Fruit fly (Drosophila melanogaster) whole organism, embryonic: ENCODE results near the gene Sidpn.
A peak's percentile ranks its signal among the peaks of the same experiment; 100 is the strongest.

Experiments used
- ATbp ChIP-seq: fragments of 200-800 bp; sonication (Bioruptor generic); optimal IDR thresholded peaks from 2 replicates; lab custom pipeline; 2017; ENCODE audit warnings: missing biosample characterization, mild to moderate bottlenecking, missing genetic modification characterization, missing genetic modification reagents
- Adf1 ChIP-seq: fragments of 200-800 bp; sonication (Bioruptor generic); IDR thresholded peaks from 2 replicates; pipeline ENCODE4 v1.3.6; 2022; ENCODE audit warnings: missing biosample characterization, missing genetic modification characterization
- Atf6 ChIP-seq: fragments of 200-800 bp; sonication (Bioruptor generic); IDR thresholded peaks from 2 replicates; pipeline ENCODE4 v1.3.6; 2022; ENCODE audit warnings: missing biosample characterization, missing genetic modification characterization
- B-H2 ChIP-seq: fragments of 200-800 bp; sonication (Bioruptor generic); optimal IDR thresholded peaks from 2 replicates; lab custom pipeline; 2018; ENCODE audit warnings: missing biosample characterization, mild to moderate bottlenecking, missing genetic modification characterization
- Bgb ChIP-seq: fragments of 200-800 bp; sonication (Bioruptor generic); IDR thresholded peaks from 2 replicates; pipeline ENCODE4 v1.3.6; 2022; ENCODE audit warnings: missing biosample characterization, missing genetic modification characterization; ENCODE audit not compliant: partially characterized antibody
- CG10543 ChIP-seq: fragments of 200-800 bp; sonication (Bioruptor generic); optimal IDR thresholded peaks from 3 replicates; lab custom pipeline; 2017; ENCODE audit warnings: missing biosample characterization, mild to moderate bottlenecking, missing genetic modification characterization, moderate library complexity
- CG14965 ChIP-seq: fragments of 200-800 bp; sonication (Bioruptor generic); optimal IDR thresholded peaks from 2 replicates; lab custom pipeline; 2016; ENCODE audit warnings: missing biosample characterization, missing genetic modification characterization, borderline replicate concordance
- CG15011 ChIP-seq: fragments of 200-800 bp; sonication (Bioruptor generic); optimal IDR thresholded peaks from 3 replicates; lab custom pipeline; 2018; ENCODE audit warnings: missing biosample characterization, mild to moderate bottlenecking, missing genetic modification characterization
- CG15479 ChIP-seq: fragments of 200-800 bp; sonication (Bioruptor generic); optimal IDR thresholded peaks from 3 replicates; lab custom pipeline; 2019; ENCODE audit warnings: missing biosample characterization, mild to moderate bottlenecking, missing genetic modification characterization, moderate library complexity
- CG15696 ChIP-seq: fragments of 200-800 bp; sonication (Bioruptor generic); optimal IDR thresholded peaks from 2 replicates; lab custom pipeline; 2019; ENCODE audit warnings: missing biosample characterization, mild to moderate bottlenecking, missing genetic modification characterization, moderate library complexity
- CG1602 ChIP-seq: fragments of 200-800 bp; sonication (Bioruptor generic); optimal IDR thresholded peaks from 3 replicates; lab custom pipeline; 2016; ENCODE audit warnings: missing biosample characterization, missing genetic modification characterization
- CG17359 ChIP-seq: fragments of 200-800 bp; sonication (Bioruptor generic); optimal IDR thresholded peaks from 3 replicates; lab custom pipeline; 2018; ENCODE audit warnings: missing biosample characterization, mild to moderate bottlenecking, missing genetic modification characterization, moderate library complexity
- CG17829 ChIP-seq: fragments of 200-800 bp; optimal IDR thresholded peaks from 2 replicates; lab custom pipeline; 2019; ENCODE audit warnings: missing biosample characterization, mild to moderate bottlenecking, missing genetic modification characterization, moderate library complexity
- CG2116 ChIP-seq: fragments of 200-800 bp; sonication (Bioruptor generic); optimal IDR thresholded peaks from 3 replicates; lab custom pipeline; 2018; ENCODE audit warnings: missing biosample characterization, mild to moderate bottlenecking, missing genetic modification characterization
- CG32767 ChIP-seq: fragments of 200-800 bp; sonication (Bioruptor generic); IDR thresholded peaks from 2 replicates; pipeline ENCODE4 v1.3.6; 2022; ENCODE audit warnings: missing biosample characterization, missing genetic modification characterization
- CG4360 ChIP-seq: fragments of 200-800 bp; sonication (Bioruptor generic); IDR thresholded peaks from 2 replicates; pipeline ENCODE4 v1.3.6; 2022; ENCODE audit warnings: missing biosample characterization, missing genetic modification characterization
- CG5953 ChIP-seq: fragments of 200-800 bp; sonication (Bioruptor generic); IDR thresholded peaks from 2 replicates; pipeline ENCODE4 v1.3.6; 2022; ENCODE audit warnings: missing biosample characterization, missing genetic modification characterization
- CG6854 ChIP-seq: fragments of 200-800 bp; sonication (Bioruptor generic); optimal IDR thresholded peaks from 3 replicates; lab custom pipeline; 2017; ENCODE audit warnings: missing biosample characterization, mild to moderate bottlenecking, missing genetic modification characterization
- CG8388 ChIP-seq: fragments of 200-800 bp; sonication (Bioruptor generic); optimal IDR thresholded peaks from 2 replicates; lab custom pipeline; 2019; ENCODE audit warnings: missing biosample characterization, mild to moderate bottlenecking, missing genetic modification characterization, moderate library complexity
- CG8478 ChIP-seq: fragments of >200 bp; optimal IDR thresholded peaks from 2 replicates; lab custom pipeline; 2018
- CG8944 ChIP-seq: fragments of 200-800 bp; sonication (Bioruptor generic); optimal IDR thresholded peaks from 3 replicates; lab custom pipeline; 2016; ENCODE audit warnings: missing biosample characterization, missing genetic modification characterization
- CkIIα-i1 ChIP-seq: fragments of 200-800 bp; sonication (Bioruptor generic); IDR thresholded peaks from 2 replicates; pipeline ENCODE4 v1.3.6; 2022; ENCODE audit warnings: missing biosample characterization, missing genetic modification characterization
- D ChIP-seq, 2 experiments: fragments of 200-800 bp in 1 of 2; fragments of >200 bp in 1 of 2; sonication (Bioruptor generic) in 1 of 2; optimal IDR thresholded peaks; 2 replicates in 1 of 2; 3 replicates in 1 of 2; lab custom pipeline; 2017; ENCODE audit warnings: mild to moderate bottlenecking in 1 of 2, missing biosample characterization in 1 of 2, missing genetic modification characterization in 1 of 2, missing genetic modification reagents in 1 of 2
- D19B ChIP-seq: fragments of 200-800 bp; sonication (Bioruptor generic); optimal IDR thresholded peaks from 2 replicates; lab custom pipeline; 2017; ENCODE audit warnings: missing biosample characterization, mild to moderate bottlenecking, missing genetic modification characterization
- ERR ChIP-seq: fragments of 200-800 bp; sonication (Bioruptor generic); optimal IDR thresholded peaks from 2 replicates; lab custom pipeline; 2016; ENCODE audit warnings: missing biosample characterization, missing genetic modification characterization
- Eip74EF ChIP-seq, 2 experiments: fragments of 200-800 bp in 1 of 2; fragments of >200 bp in 1 of 2; sonication (Bioruptor generic) in 1 of 2; optimal IDR thresholded peaks; 2 replicates each; lab custom pipeline; 2017 to 2019; ENCODE audit warnings: missing biosample characterization in 2 of 2, missing genetic modification characterization in 2 of 2, mild to moderate bottlenecking in 1 of 2, moderate library complexity in 1 of 2
- Fer2 ChIP-seq: fragments of 200-800 bp; sonication (Bioruptor generic); optimal IDR thresholded peaks from 2 replicates; lab custom pipeline; 2018; ENCODE audit warnings: missing biosample characterization, mild to moderate bottlenecking, missing genetic modification characterization, moderate library complexity
- H2.0 ChIP-seq: fragments of 200-800 bp; sonication (Bioruptor generic); IDR thresholded peaks from 2 replicates; pipeline ENCODE4 v1.3.6; 2022; ENCODE audit warnings: missing biosample characterization, missing genetic modification characterization
- Hmr ChIP-seq: fragments of 200-800 bp; sonication (Bioruptor generic); optimal IDR thresholded peaks from 3 replicates; lab custom pipeline; 2017; ENCODE audit warnings: mild to moderate bottlenecking, missing biosample characterization, missing genetic modification reagents, missing genetic modification characterization
- Hr78 ChIP-seq, 2 experiments: fragments of 200-800 bp in 1 of 2; fragments of >200 bp in 1 of 2; sonication (Bioruptor generic) in 1 of 2; optimal IDR thresholded peaks; 2 replicates each; lab custom pipeline; 2017 to 2019; ENCODE audit warnings: missing biosample characterization in 2 of 2, missing genetic modification characterization in 2 of 2, mild to moderate bottlenecking in 1 of 2, moderate library complexity in 1 of 2
- Sox100B ChIP-seq: fragments of 200-800 bp; sonication (Bioruptor generic); optimal IDR thresholded peaks from 3 replicates; lab custom pipeline; 2018; ENCODE audit warnings: missing biosample characterization, mild to moderate bottlenecking, missing genetic modification characterization
- Sry-δ ChIP-seq: fragments of 200-800 bp; sonication (Bioruptor generic); optimal IDR thresholded peaks from 2 replicates; lab custom pipeline; 2016; ENCODE audit warnings: missing biosample characterization, missing genetic modification characterization
- crp ChIP-seq, 2 experiments: fragments of 200-800 bp; sonication (Bioruptor generic); optimal IDR thresholded peaks; 2 replicates in 1 of 2; 3 replicates in 1 of 2; lab custom pipeline; 2017; ENCODE audit warnings: missing biosample characterization in 2 of 2, missing genetic modification characterization in 2 of 2, mild to moderate bottlenecking in 1 of 2, moderate library complexity in 1 of 2
- exex ChIP-seq: fragments of 200-800 bp; sonication (Bioruptor generic); optimal IDR thresholded peaks from 4 replicates; lab custom pipeline; 2018; ENCODE audit warnings: missing biosample characterization, mild to moderate bottlenecking, missing genetic modification characterization, moderate library complexity
- fd96Cb ChIP-seq: fragments of 200-800 bp; sonication (Bioruptor generic); optimal IDR thresholded peaks from 2 replicates; lab custom pipeline; 2018; ENCODE audit warnings: missing biosample characterization, mild to moderate bottlenecking, missing genetic modification characterization, moderate library complexity
- grn ChIP-seq: fragments of 200-800 bp; sonication (Bioruptor generic); optimal IDR thresholded peaks from 3 replicates; lab custom pipeline; 2017; ENCODE audit warnings: missing biosample characterization, missing genetic modification characterization
- lola ChIP-seq, 3 experiments: fragments of >200 bp in 2 of 3; fragments of 200-800 bp in 1 of 3; sonication (Bioruptor generic) in 1 of 3; optimal IDR thresholded peaks; 2 replicates each; lab custom pipeline; 2017 to 2019; ENCODE audit warnings: missing biosample characterization in 3 of 3, missing genetic modification characterization in 3 of 3, mild to moderate bottlenecking in 1 of 3, moderate library complexity in 1 of 3
- nerfin-1 ChIP-seq: fragments of 200-800 bp; sonication (Bioruptor generic); optimal IDR thresholded peaks from 3 replicates; lab custom pipeline; 2019; ENCODE audit warnings: missing biosample characterization, mild to moderate bottlenecking, missing genetic modification characterization, moderate library complexity
- nerfin-2 ChIP-seq: fragments of 200-800 bp; sonication (Bioruptor generic); IDR thresholded peaks from 2 replicates; pipeline ENCODE4 v1.3.6; 2022; ENCODE audit warnings: missing biosample characterization, missing genetic modification characterization; ENCODE audit not compliant: partially characterized antibody
- onecut ChIP-seq: fragments of 200-800 bp; sonication (Bioruptor generic); IDR thresholded peaks from 2 replicates; pipeline ENCODE4 v1.3.6; 2022; ENCODE audit warnings: missing biosample characterization, missing genetic modification characterization
- prd ChIP-seq, 3 experiments: fragments of >200 bp in 2 of 3; fragments of 200-800 bp in 1 of 3; sonication (Bioruptor generic) in 1 of 3; optimal IDR thresholded peaks in 2 of 3; IDR thresholded peaks in 1 of 3; 2 replicates in 2 of 3; 3 replicates in 1 of 3; pipeline versions ENCODE4 v1.3.6 to Lab custom; 2017 to 2022; ENCODE audit warnings: missing biosample characterization in 1 of 3, missing genetic modification characterization in 1 of 3
- sd ChIP-seq: fragments of 200-800 bp; sonication (Bioruptor generic); optimal IDR thresholded peaks from 3 replicates; lab custom pipeline; 2018; ENCODE audit warnings: missing biosample characterization, mild to moderate bottlenecking, missing genetic modification characterization, moderate library complexity
- sna ChIP-seq: fragments of 200-800 bp; sonication (Bioruptor generic); IDR thresholded peaks from 2 replicates; pipeline ENCODE4 v1.3.6; 2022; ENCODE audit warnings: missing biosample characterization, missing genetic modification characterization; ENCODE audit not compliant: partially characterized antibody
- ssp ChIP-seq: fragments of 200-800 bp; sonication (Bioruptor generic); IDR thresholded peaks from 2 replicates; pipeline ENCODE4 v1.3.6; 2022; ENCODE audit warnings: missing biosample characterization, missing genetic modification characterization
- stwl ChIP-seq: fragments of 200-800 bp; sonication (Bioruptor generic); optimal IDR thresholded peaks from 3 replicates; lab custom pipeline; 2018; ENCODE audit warnings: missing biosample characterization, mild to moderate bottlenecking, missing genetic modification characterization, moderate library complexity
- tio ChIP-seq: fragments of 200-800 bp; sonication (Bioruptor generic); optimal IDR thresholded peaks from 2 replicates; lab custom pipeline; 2017; ENCODE audit warnings: missing biosample characterization, missing genetic modification characterization, inconsistent platforms
- zen2 ChIP-seq: fragments of 200-800 bp; sonication (Bioruptor generic); IDR thresholded peaks from 3 replicates; pipeline ENCODE4 v1.3.6; 2022; ENCODE audit warnings: missing biosample characterization, missing genetic modification characterization; ENCODE audit not compliant: partially characterized antibody

Sidpn gene

DNA sequence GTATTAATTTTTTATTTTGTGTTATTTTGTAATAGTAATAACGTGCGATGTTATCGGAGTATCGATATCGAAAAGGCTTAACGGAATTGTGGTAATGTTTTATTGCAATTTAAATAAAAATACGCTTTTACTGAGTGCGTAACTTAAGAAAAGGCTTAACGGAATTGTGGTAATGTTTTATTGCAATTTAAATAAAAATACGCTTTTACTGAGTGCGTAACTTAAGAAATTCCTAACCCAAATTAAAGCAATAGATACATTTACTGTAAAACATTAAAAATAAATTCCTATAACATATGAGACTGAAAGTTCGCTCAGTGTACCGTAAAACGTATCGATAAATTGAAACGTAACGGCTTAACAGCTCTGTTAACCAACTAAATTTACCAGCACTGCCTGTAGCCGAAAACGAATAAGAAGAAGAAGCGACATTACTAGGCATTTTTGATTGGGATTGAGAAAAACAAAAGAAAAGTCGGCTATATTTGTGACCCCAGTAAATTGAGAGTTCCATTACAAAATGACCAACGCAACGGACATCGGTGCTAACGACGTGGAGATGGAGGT is 24.1 kb downstream of the Sidpn start, which contains the start of gene Rpn3 (continued):
- TF ChIP-seq tio (GFP tag; lab: Kevin White, UChicago) = no peak
- peak; percentile 77 for TF ChIP-seq CG32767 (GFP tag; lab: Robert Waterston, UW)
- peak in 1 of 3 experiments; percentile 77 for TF ChIP-seq lola (GFP tag; optimal IDR thresholded peaks at IDR 0.05; lab: Kevin White, UChicago)
- TF ChIP-seq crp (GFP tag; optimal IDR thresholded peaks at IDR 0.05; lab: Kevin White, UChicago) = peak in 1 of 2 experiments; percentile 26
- peak; percentile 86 for TF ChIP-seq CG1602 (GFP tag; lab: Kevin White, UChicago)
- peak; percentile 40; the same call in 1 of the 2 replicates for TF ChIP-seq Bgb
- no peak for TF ChIP-seq ATbp
- peak in 1 of 2 experiments; percentile 70 for TF ChIP-seq Eip74EF (GFP tag; optimal IDR thresholded peaks at IDR 0.05; lab: Kevin White, UChicago)
- TF ChIP-seq CG8478 = no peak
- no peak for TF ChIP-seq prd (optimal IDR thresholded peaks at IDR 0.05; lab: Kevin White, UChicago)
- peak; percentile 92 for TF ChIP-seq prd (GFP tag; IDR thresholded peaks at IDR 0.05; lab: Robert Waterston, UW)
- no peak for TF ChIP-seq CG4360 (GFP tag; lab: Robert Waterston, UW)
- TF ChIP-seq exex (tag; lab: Kevin White, UChicago) = no peak
- peak; percentile 42; the same call in 1 of the 3 replicates for TF ChIP-seq zen2 (GFP tag; lab: Robert Waterston, UW)
- TF ChIP-seq CG8388 (GFP tag; lab: Kevin White, UChicago) = peak; percentile 78
- peak; percentile 90 for TF ChIP-seq Atf6 (GFP tag; lab: Robert Waterston, UW)
- TF ChIP-seq ssp (GFP tag; lab: Robert Waterston, UW) = peak; percentile 73
- TF ChIP-seq CG8944 (GFP tag; lab: Kevin White, UChicago) = peak; percentile 80
- TF ChIP-seq CG15011 (GFP tag; lab: Kevin White, UChicago) = no peak
- TF ChIP-seq CG17829 = peak; percentile 88
- peak; percentile 79 for TF ChIP-seq fd96Cb
- peak; percentile 87 for TF ChIP-seq H2.0 (GFP tag; lab: Robert Waterston, UW)
- peak; percentile 86 for TF ChIP-seq Hmr (GFP tag; lab: Kevin White, UChicago)
- TF ChIP-seq CG15696 (tag; lab: Kevin White, UChicago) = peak; percentile 66
- peak; percentile 45 for TF ChIP-seq B-H2
- TF ChIP-seq sd (tag; lab: Kevin White, UChicago) = no peak
- TF ChIP-seq CG15479 (GFP tag; lab: Kevin White, UChicago) = no peak
- peak; percentile 85 for TF ChIP-seq CG5953 (GFP tag; lab: Robert Waterston, UW)
- no peak for TF ChIP-seq D19B (GFP tag; lab: Kevin White, UChicago)
- peak; percentile 65 for TF ChIP-seq Sry-δ
- peak; percentile 13 for TF ChIP-seq Fer2 (tag; lab: Kevin White, UChicago)
- TF ChIP-seq D (optimal IDR thresholded peaks at IDR 0.05; lab: Kevin White, UChicago) = no peak
- TF ChIP-seq D (GFP tag; optimal IDR thresholded peaks at IDR 0.05; lab: Kevin White, UChicago) = peak; percentile 55
- TF ChIP-seq Sox100B (GFP tag; lab: Kevin White, UChicago) = no peak
- peak; percentile 75 for TF ChIP-seq nerfin-2 (GFP tag; lab: Robert Waterston, UW)
- peak; percentile 64 for TF ChIP-seq nerfin-1 (tag; lab: Kevin White, UChicago)
- TF ChIP-seq Hr78 (GFP tag; optimal IDR thresholded peaks at IDR 0.05; lab: Kevin White, UChicago) = no peak
- peak; percentile 68; the same call in 1 of the 2 replicates for TF ChIP-seq sna (GFP tag; lab: Robert Waterston, UW)
- no peak for TF ChIP-seq CkIIα-i1 (GFP tag; lab: Robert Waterston, UW)
- peak; percentile 75 for TF ChIP-seq CG2116 (GFP tag; lab: Kevin White, UChicago)
- TF ChIP-seq CG14965 (GFP tag; lab: Kevin White, UChicago) = no peak
- TF ChIP-seq onecut (GFP tag; lab: Robert Waterston, UW) = peak; percentile 60
- TF ChIP-seq grn (GFP tag; lab: Kevin White, UChicago) = no peak
- TF ChIP-seq stwl (tag; lab: Kevin White, UChicago) = peak; percentile 73
- TF ChIP-seq CG10543 = peak; percentile 16
- peak; percentile 86 for TF ChIP-seq CG17359 (tag; lab: Kevin White, UChicago)
- TF ChIP-seq Adf1 (GFP tag; lab: Robert Waterston, UW) = peak; percentile 59
- TF ChIP-seq CG6854 (GFP tag; lab: Kevin White, UChicago) = peak; percentile 33
- no peak for TF ChIP-seq ERR (GFP tag; lab: Kevin White, UChicago)
